Worm (Caenorhabditis elegans): ENCODE measurements around the gene R74.8.

The R74.8 gene

DNA sequence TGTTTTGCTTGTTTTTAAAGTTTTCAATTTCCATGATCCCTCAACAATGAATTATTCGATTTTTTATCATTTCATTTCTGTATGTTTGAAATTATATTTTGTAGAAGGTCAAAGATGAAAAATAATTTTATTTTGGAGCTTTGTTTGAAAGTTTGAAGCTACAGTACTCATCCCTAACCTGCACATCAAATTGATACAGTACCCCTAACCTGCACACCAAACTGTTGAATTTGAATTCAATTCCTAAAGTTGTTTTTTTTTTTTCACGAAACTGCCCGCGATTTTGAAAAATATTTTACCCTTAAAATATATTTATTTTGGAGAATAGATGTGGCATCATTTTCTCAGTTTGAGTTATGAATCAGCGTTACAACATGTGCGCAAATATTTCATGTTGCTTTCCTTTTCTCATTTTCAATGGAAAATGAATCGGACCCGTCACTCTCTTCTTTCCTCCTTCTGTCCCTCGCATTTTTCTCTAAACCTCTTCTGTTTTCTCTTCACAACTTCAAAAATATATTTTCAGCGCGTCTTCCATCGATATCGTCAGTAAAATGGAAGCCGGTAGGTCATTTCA lies at the start of gene R74.8:
Gene R74.8 (plus strand): TSS at position 527 of the 577 bp plus-strand sequence.
- TF ChIP-seq ces-1 (GFP tag; optimal IDR thresholded peaks at IDR 0.05), result no peak
- TF ChIP-seq ceh-43 (GFP tag; optimal IDR thresholded peaks at IDR 0.05), result no peak
- no peak for TF ChIP-seq nhr-237 (tag; optimal IDR thresholded peaks at IDR 0.05)
- peak; percentile 13 for TF ChIP-seq unc-62 (GFP tag; optimal IDR thresholded peaks at IDR 0.05)

DNA sequence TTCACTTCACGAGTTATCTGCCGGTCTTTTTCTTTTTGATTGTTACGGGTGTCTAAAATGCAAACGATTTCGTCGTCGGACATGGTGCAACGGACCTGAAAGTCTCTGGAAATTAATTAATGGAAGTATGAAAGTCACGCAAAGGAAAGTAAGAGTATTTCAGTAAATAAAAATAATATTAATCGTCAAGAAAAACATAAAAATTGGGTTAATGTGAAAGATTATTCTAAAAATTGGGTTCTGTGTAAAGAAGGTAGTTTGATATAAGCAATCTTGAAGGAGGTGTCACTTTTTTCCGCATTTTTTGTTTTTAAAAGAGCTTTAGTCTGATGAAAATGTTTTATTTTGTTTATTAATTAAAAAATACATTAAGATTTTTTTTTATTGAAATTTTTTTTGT lies 48.8 kb upstream of the R74.8 start, which contains the start of gene C16C10.9:
Gene C16C10.9 (minus strand): TSS at position 101 of the 400 bp plus-strand sequence.
- TF ChIP-seq lin-13 (tag; optimal IDR thresholded peaks at IDR 0.05) (no peak), unc-39 (tag; optimal IDR thresholded peaks at IDR 0.05) (no peak), nhr-2 (tag; optimal IDR thresholded peaks at IDR 0.05) (no peak), pha-4 (tag; optimal IDR thresholded peaks at IDR 0.05) (no peak), nhr-237 (tag; optimal IDR thresholded peaks at IDR 0.05) (no peak), ceh-83 (GFP tag; optimal IDR thresholded peaks at IDR 0.05) (no peak), elt-1 (tag; optimal IDR thresholded peaks at IDR 0.05; ENCODE audit: borderline replicate concordance, insufficient read depth) (no peak), ces-1 (GFP tag; optimal IDR thresholded peaks at IDR 0.05) (no peak), mls-2 (tag; optimal IDR thresholded peaks at IDR 0.05) (no peak), lsy-2 (tag; optimal IDR thresholded peaks at IDR 0.05) (no peak), nhr-28 (tag; optimal IDR thresholded peaks at IDR 0.05) (no peak), snpc-4 (tag; optimal IDR thresholded peaks at IDR 0.05) (no peak)

- TF ChIP-seq M03D4.4 (tag; optimal IDR thresholded peaks at IDR 0.05) (no peak), lsy-2 (tag; optimal IDR thresholded peaks at IDR 0.05) (no peak), hlh-1 (tag; optimal IDR thresholded peaks at IDR 0.05) (no peak), nhr-76 (tag; optimal IDR thresholded peaks at IDR 0.05) (no peak), flh-1 (GFP tag; optimal IDR thresholded peaks at IDR 0.05) (no peak), elt-1 (tag; optimal IDR thresholded peaks at IDR 0.05; ENCODE audit: borderline replicate concordance, insufficient read depth) (no peak), lin-13 (tag; optimal IDR thresholded peaks at IDR 0.05) (no peak), unc-39 (tag; optimal IDR thresholded peaks at IDR 0.05) (no peak), ces-1 (GFP tag; optimal IDR thresholded peaks at IDR 0.05) (no peak), unc-62 (GFP tag; optimal IDR thresholded peaks at IDR 0.05) (no peak), ham-2 (GFP tag; optimal IDR thresholded peaks at IDR 0.05) (no peak), tbx-8 (GFP tag; optimal IDR thresholded peaks at IDR 0.05) (no peak), ceh-43 (GFP tag; optimal IDR thresholded peaks at IDR 0.05) (no peak), bed-3 (GFP tag; optimal IDR thresholded peaks at IDR 0.05) (no peak), lin-32 (GFP tag; optimal IDR thresholded peaks at IDR 0.05) (no peak), nhr-237 (tag; optimal IDR thresholded peaks at IDR 0.05) (no peak), cnd-1 (tag; optimal IDR thresholded peaks at IDR 0.05) (no peak), mls-2 (tag; optimal IDR thresholded peaks at IDR 0.05) (no peak), blmp-1 (tag; optimal IDR thresholded peaks at IDR 0.05) (no peak)
These were observed 45.1 kb upstream of the R74.8 start, which contains the start of gene C01G12.16 for ce11 chrIII:4160937-4161336. Gene C01G12.16, plus strand, starts transcription at chrIII:4161237.

DNA sequence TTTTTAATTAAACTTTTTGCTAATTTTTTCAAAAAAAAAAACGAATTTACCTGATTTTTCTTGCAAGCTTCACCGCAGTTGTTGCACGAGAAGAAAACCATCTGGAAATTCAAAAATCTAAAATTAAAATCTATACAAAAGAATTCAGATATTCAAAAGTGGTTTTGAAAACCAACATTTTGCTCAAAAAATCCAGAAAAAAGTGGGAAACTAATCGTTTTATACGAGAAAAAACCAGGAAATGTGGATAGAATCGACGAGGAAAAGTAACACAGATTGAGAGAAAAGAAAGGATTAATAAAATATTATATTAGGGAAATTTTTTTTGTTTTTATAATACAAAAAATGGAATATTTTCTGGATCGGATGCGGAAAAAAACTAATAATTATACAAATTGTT lies 42.0 kb upstream of the R74.8 start, which contains the start of gene C16C10.8:
Gene C16C10.8 (minus strand): TSS at position 101 of the 400 bp plus-strand sequence.
- no peak for TF ChIP-seq zip-8 (tag; optimal IDR thresholded peaks at IDR 0.05)
- no peak for TF ChIP-seq lsy-2 (tag; optimal IDR thresholded peaks at IDR 0.05)
- no peak for TF ChIP-seq ces-1 (GFP tag; optimal IDR thresholded peaks at IDR 0.05)
- no peak for TF ChIP-seq nhr-76 (tag; optimal IDR thresholded peaks at IDR 0.05)
- no peak for TF ChIP-seq hlh-1 (tag; optimal IDR thresholded peaks at IDR 0.05)
- TF ChIP-seq ham-2 (GFP tag; optimal IDR thresholded peaks at IDR 0.05), result no peak
- TF ChIP-seq ceh-39 (tag; optimal IDR thresholded peaks at IDR 0.05), result no peak
- no peak for TF ChIP-seq mep-1 (tag; optimal IDR thresholded peaks at IDR 0.05)

- TF ChIP-seq unc-62 (GFP tag; optimal IDR thresholded peaks at IDR 0.05) (no peak), nhr-237 (tag; optimal IDR thresholded peaks at IDR 0.05) (no peak), nhr-2 (tag; optimal IDR thresholded peaks at IDR 0.05) (no peak), lin-13 (tag; optimal IDR thresholded peaks at IDR 0.05) (no peak), bed-3 (GFP tag; optimal IDR thresholded peaks at IDR 0.05) (no peak), ceh-83 (GFP tag; optimal IDR thresholded peaks at IDR 0.05) (no peak), unc-39 (tag; optimal IDR thresholded peaks at IDR 0.05) (no peak), nhr-12 (tag; optimal IDR thresholded peaks at IDR 0.05) (no peak), drap-1 (GFP tag; optimal IDR thresholded peaks at IDR 0.05) (no peak), nhr-28 (tag; optimal IDR thresholded peaks at IDR 0.05) (no peak), cnd-1 (tag; optimal IDR thresholded peaks at IDR 0.05) (no peak), ztf-11 (tag; optimal IDR thresholded peaks at IDR 0.05) (no peak), snpc-4 (tag; optimal IDR thresholded peaks at IDR 0.05) (no peak), blmp-1 (tag; optimal IDR thresholded peaks at IDR 0.05) (no peak), sem-2 (GFP tag; optimal IDR thresholded peaks at IDR 0.05) (no peak), mls-2 (tag; optimal IDR thresholded peaks at IDR 0.05) (no peak), ceh-43 (GFP tag; optimal IDR thresholded peaks at IDR 0.05) (no peak)
These were observed 39.3 kb upstream of the R74.8 start, which contains the start of gene rnf-5 for ce11 chrIII:4166745-4167144. Gene rnf-5, minus strand, starts transcription at chrIII:4166845.

All from whole organism, mixed stage, embryonic.